Fruit fly (Drosophila melanogaster): ENCODE data around the gene cad.

cad gene

DNA sequence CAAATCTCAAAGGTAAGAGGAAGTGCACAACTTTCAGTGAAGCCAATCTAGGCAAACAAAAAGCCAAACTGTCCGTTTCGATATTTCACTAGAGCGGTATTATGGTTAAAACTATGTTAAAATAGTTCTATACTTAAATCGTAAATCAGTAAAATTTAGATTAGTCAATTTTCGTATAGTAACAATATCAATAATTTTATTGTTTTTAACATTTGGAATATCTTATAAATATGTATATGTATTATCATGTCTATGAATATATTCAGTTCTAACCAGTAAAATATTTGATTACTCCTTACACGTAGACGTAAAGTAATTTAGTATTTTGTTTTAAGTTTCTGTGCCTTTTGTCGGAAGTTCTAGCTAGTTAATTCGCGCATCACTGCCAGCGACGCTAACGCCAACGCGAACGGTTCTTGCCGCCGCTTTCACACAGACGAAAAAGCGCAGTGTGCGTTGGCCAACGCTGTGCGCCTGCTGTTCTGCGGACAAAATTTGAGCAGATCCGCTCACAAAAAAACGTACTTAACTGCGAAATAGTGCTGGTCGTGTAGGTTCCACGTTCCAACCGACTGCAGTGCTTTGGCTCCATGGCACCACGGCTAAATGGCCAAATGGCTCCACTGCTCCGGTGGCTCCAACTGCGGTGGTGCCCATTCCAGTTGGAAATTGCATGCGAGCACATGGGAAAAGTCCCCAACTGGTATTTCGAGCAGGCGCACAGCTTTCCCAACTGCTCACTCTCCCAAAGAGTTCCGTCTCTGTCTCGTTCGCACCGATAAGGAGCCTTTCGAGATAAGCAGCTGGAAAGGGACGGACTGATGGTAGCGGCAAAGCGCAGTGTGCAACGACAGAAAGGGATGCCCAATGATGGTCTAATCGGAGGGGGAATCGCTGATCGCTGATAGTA, 52.9 kb downstream of the cad start:
- TF ChIP-seq cnc (optimal IDR thresholded peaks at IDR 0.05): no peak
- peak; percentile 73 for TF ChIP-seq ovo (GFP tag; optimal IDR thresholded peaks at IDR 0.05)
- TF ChIP-seq Hr96 (GFP tag; optimal IDR thresholded peaks at IDR 0.05): peak; percentile 46
- TF ChIP-seq CG12768 (GFP tag; optimal IDR thresholded peaks at IDR 0.05): peak; percentile 48
- no peak for TF ChIP-seq CG1620 (GFP tag; optimal IDR thresholded peaks at IDR 0.05)
- TF ChIP-seq CG7045 (GFP tag; optimal IDR thresholded peaks at IDR 0.05): no peak
- no peak for TF ChIP-seq CG11617 (GFP tag; optimal IDR thresholded peaks at IDR 0.05)
- TF ChIP-seq toe (GFP tag; optimal IDR thresholded peaks at IDR 0.05): peak; percentile 17
- TF ChIP-seq pad (GFP tag; optimal IDR thresholded peaks at IDR 0.05): peak; percentile 100
- TF ChIP-seq CG33017 (tag; optimal IDR thresholded peaks at IDR 0.05): no peak
- TF ChIP-seq Crg-1 (GFP tag; optimal IDR thresholded peaks at IDR 0.05): no peak
- TF ChIP-seq CG14711 (tag; optimal IDR thresholded peaks at IDR 0.05): no peak
- peak; percentile 41 for TF ChIP-seq kay (GFP tag; ENCODE audit: borderline replicate concordance)
- TF ChIP-seq bab1 (GFP tag; optimal IDR thresholded peaks at IDR 0.05): peak; percentile 44
- TF ChIP-seq tj (GFP tag; optimal IDR thresholded peaks at IDR 0.05): peak; percentile 49
- peak; percentile 86 for TF ChIP-seq cic (GFP tag; optimal IDR thresholded peaks at IDR 0.05)
- no peak for TF ChIP-seq CG5204 (GFP tag; optimal IDR thresholded peaks at IDR 0.05)
- TF ChIP-seq CG7101 (tag; optimal IDR thresholded peaks at IDR 0.05): no peak
- no peak for TF ChIP-seq Clk (GFP tag; optimal IDR thresholded peaks at IDR 0.05)
- peak; percentile 99 for TF ChIP-seq Mnt (GFP tag; optimal IDR thresholded peaks at IDR 0.05)

dm6 chr2L:20824136-20824789, 53.7 kb downstream of the cad start:
- TF ChIP-seq bab1 (GFP tag; optimal IDR thresholded peaks at IDR 0.05) (no peak), kay (GFP tag; ENCODE audit: borderline replicate concordance) (peak; percentile 96), CG33017 (tag; optimal IDR thresholded peaks at IDR 0.05) (peak; percentile 6)

dm6 chr2L:20825265-20825664, 54.7 kb downstream of the cad start:
- no peak for TF ChIP-seq CG33017 (tag; optimal IDR thresholded peaks at IDR 0.05)
- TF ChIP-seq kay (GFP tag; ENCODE audit: borderline replicate concordance): peak; percentile 54

DNA sequence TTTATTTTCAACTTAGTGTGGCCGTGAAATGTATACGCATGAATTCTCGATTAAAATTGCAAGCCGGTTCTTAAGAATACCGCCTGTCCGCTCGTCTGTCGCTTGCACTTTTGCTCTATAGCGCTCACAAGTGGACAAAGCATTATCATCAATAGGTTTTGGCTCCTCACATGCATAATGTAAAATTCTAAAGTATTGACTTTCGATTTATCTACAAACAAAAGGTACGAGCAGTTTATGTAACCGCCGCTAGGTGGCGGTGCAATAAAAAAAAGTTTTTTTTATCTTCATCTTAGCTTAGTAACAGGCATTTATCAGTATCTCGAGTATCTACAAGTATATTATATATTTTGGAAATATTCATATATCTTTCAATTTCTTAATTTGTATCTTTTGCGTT, 55.7 kb downstream of the cad start:
- TF ChIP-seq pad (GFP tag; optimal IDR thresholded peaks at IDR 0.05) (no peak), kay (GFP tag; ENCODE audit: borderline replicate concordance) (peak; percentile 76)

DNA sequence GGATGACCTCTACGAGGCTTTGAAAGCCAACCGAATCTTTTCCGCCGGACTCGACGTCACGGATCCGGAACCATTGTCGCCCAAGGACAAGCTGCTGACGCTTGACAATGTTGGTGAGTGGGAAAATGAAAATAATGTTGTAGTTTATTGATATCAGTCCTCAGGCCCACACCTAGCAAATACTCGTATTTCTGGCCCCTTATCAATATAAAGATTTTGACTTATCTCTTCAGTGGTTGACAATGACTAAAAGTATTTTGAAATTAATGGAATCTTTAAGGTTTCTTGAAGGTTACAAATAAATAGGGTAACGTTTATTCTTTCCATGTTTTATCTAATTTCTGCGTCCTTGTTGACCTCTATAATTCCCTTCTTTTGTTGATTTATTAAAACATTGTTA, 56.5 kb downstream of the cad start:
- TF ChIP-seq cnc (optimal IDR thresholded peaks at IDR 0.05): no peak
- no peak for TF ChIP-seq CG1620 (GFP tag; optimal IDR thresholded peaks at IDR 0.05)
- TF ChIP-seq Mnt (GFP tag; optimal IDR thresholded peaks at IDR 0.05): no peak
- TF ChIP-seq ovo (GFP tag; optimal IDR thresholded peaks at IDR 0.05): no peak
- no peak for TF ChIP-seq CG7045 (GFP tag; optimal IDR thresholded peaks at IDR 0.05)
- TF ChIP-seq kay (GFP tag; ENCODE audit: borderline replicate concordance): no peak
- TF ChIP-seq CG33017 (tag; optimal IDR thresholded peaks at IDR 0.05): no peak

dm6 chr2L:20828701-20829100, 58.2 kb downstream of the cad start:
- no peak for TF ChIP-seq Hr96 (GFP tag; optimal IDR thresholded peaks at IDR 0.05)
- TF ChIP-seq cic (GFP tag; optimal IDR thresholded peaks at IDR 0.05): peak; percentile 55
- no peak for TF ChIP-seq toe (GFP tag; optimal IDR thresholded peaks at IDR 0.05)

DNA sequence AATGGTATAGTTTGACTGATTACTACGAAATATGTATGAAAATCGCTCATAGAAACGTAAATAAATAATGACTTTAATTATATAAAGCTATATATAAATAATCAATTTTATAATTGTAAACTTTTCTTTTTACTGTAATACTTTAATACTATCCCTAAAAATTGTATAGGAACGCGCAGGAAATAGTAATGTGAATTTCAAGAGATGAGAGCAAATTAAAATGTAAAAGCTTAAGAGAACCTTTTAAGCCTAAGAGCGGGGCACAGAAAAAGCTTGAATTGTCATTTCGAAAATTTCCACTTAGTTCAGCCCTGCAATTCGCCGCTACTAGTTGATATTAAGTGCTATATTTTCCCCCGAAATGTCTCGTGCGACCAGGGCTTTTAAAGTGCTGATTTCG, 58.8 kb downstream of the cad start, which contains the start of gene CG31673:
TSS of gene CG31673 (plus strand) at position 301 of the 400 bp plus-strand sequence.
- TF ChIP-seq Mnt (GFP tag; optimal IDR thresholded peaks at IDR 0.05) (no peak), CG5204 (GFP tag; optimal IDR thresholded peaks at IDR 0.05) (no peak), Hr96 (GFP tag; optimal IDR thresholded peaks at IDR 0.05) (no peak), CG11617 (GFP tag; optimal IDR thresholded peaks at IDR 0.05) (no peak), tj (GFP tag; optimal IDR thresholded peaks at IDR 0.05) (no peak), toe (GFP tag; optimal IDR thresholded peaks at IDR 0.05) (no peak), cnc (optimal IDR thresholded peaks at IDR 0.05) (no peak), CG7045 (GFP tag; optimal IDR thresholded peaks at IDR 0.05) (no peak), ovo (GFP tag; optimal IDR thresholded peaks at IDR 0.05) (no peak), CG33017 (tag; optimal IDR thresholded peaks at IDR 0.05) (no peak), Crg-1 (GFP tag; optimal IDR thresholded peaks at IDR 0.05) (no peak)
